Fruit fly (Drosophila melanogaster): Measurements from ENCODE around the gene Sf3b5.

The Sf3b5 gene

dm6 chr3R:9057398-9058058 lies 42.4 kb upstream of the Sf3b5 start (continued):
- TF ChIP-seq CG10209 (GFP tag; optimal IDR thresholded peaks at IDR 0.05) (peak; percentile 98), ac (GFP tag; optimal IDR thresholded peaks at IDR 0.05) (peak; percentile 75), Xbp1 (GFP tag; optimal IDR thresholded peaks at IDR 0.05) (peak; percentile 94), aop (GFP tag; IDR thresholded peaks at IDR 0.05) (no peak), row (GFP tag; IDR thresholded peaks at IDR 0.05) (no peak), CG12236 (GFP tag; optimal IDR thresholded peaks at IDR 0.05) (peak; percentile 24), CG4404 (GFP tag; IDR thresholded peaks at IDR 0.05) (no peak), Gug (GFP tag; IDR thresholded peaks at IDR 0.05) (peak; percentile 70), nerfin-1 (tag; optimal IDR thresholded peaks at IDR 0.05) (peak; percentile 98), CG10654 (GFP tag; optimal IDR thresholded peaks at IDR 0.05) (peak; percentile 95), CG18011 (GFP tag; optimal IDR thresholded peaks at IDR 0.05) (peak; percentile 88), CG8388 (GFP tag; optimal IDR thresholded peaks at IDR 0.05) (peak; percentile 98), CG15011 (GFP tag; optimal IDR thresholded peaks at IDR 0.05) (peak; percentile 97), p53 (GFP tag; optimal IDR thresholded peaks at IDR 0.05) (peak; percentile 20), CG6689 (GFP tag; IDR thresholded peaks at IDR 0.05) (no peak), CG13287 (GFP tag; IDR thresholded peaks at IDR 0.05; ENCODE audit: partially characterized antibody) (no peak), kni (GFP tag; optimal IDR thresholded peaks at IDR 0.05) (peak; percentile 96), yki (optimal IDR thresholded peaks at IDR 0.05) (peak; percentile 91), Gsc (GFP tag; IDR thresholded peaks at IDR 0.05) (no peak), Opbp (GFP tag; IDR thresholded peaks at IDR 0.05; ENCODE audit: partially characterized antibody) (no peak), insv (GFP tag; optimal IDR thresholded peaks at IDR 0.05) (peak in 1 of 2 experiments; percentile 81), CG6854 (GFP tag; optimal IDR thresholded peaks at IDR 0.05) (peak; percentile 98), Hr3 (GFP tag; optimal IDR thresholded peaks at IDR 0.05) (peak; percentile 96), E2f2 (GFP tag; IDR thresholded peaks at IDR 0.05) (no peak), CG32772 (GFP tag; IDR thresholded peaks at IDR 0.05) (no peak), hb (GFP tag; IDR thresholded peaks at IDR 0.05; ENCODE audit: partially characterized antibody) (no peak), zf30C (GFP tag; optimal IDR thresholded peaks at IDR 0.05) (no peak), CG6272 (GFP tag; IDR thresholded peaks at IDR 0.05) (peak; percentile 89), run (tag; optimal IDR thresholded peaks at IDR 0.05) (peak; percentile 98), CG12659 (GFP tag; optimal IDR thresholded peaks at IDR 0.05) (peak; percentile 99), D19B (GFP tag; optimal IDR thresholded peaks at IDR 0.05) (peak; percentile 91), CG1647 (GFP tag; optimal IDR thresholded peaks at IDR 0.05) (peak; percentile 71), CG7786 (GFP tag; optimal IDR thresholded peaks at IDR 0.05) (peak; percentile 58), twi (tag; optimal IDR thresholded peaks at IDR 0.05) (peak; percentile 97), Antp (GFP tag; optimal IDR thresholded peaks at IDR 0.05) (peak; percentile 41), Eip74EF (GFP tag; optimal IDR thresholded peaks at IDR 0.05) (peak in 1 of 2 experiments; percentile 99), Camta (GFP tag; optimal IDR thresholded peaks at IDR 0.05) (peak; percentile 39), CG2678 (tag; optimal IDR thresholded peaks at IDR 0.05) (peak; percentile 99), bbx (GFP tag; IDR thresholded peaks at IDR 0.05; ENCODE audit: partially characterized antibody) (no peak), org-1 (GFP tag; optimal IDR thresholded peaks at IDR 0.05) (peak; percentile 95), fd102C (GFP tag; optimal IDR thresholded peaks at IDR 0.05) (peak; percentile 83), MTF-1 (GFP tag; optimal IDR thresholded peaks at IDR 0.05; ENCODE audit: borderline replicate concordance) (peak; percentile 90), jumu (GFP tag; optimal IDR thresholded peaks at IDR 0.05) (peak; percentile 26), CG6813 (GFP tag; optimal IDR thresholded peaks at IDR 0.05) (peak; percentile 95), Nf-YA (GFP tag; IDR thresholded peaks at IDR 0.05) (no peak), Dp (GFP tag; optimal IDR thresholded peaks at IDR 0.05) (peak; percentile 5), exex (tag; optimal IDR thresholded peaks at IDR 0.05) (peak; percentile 99), ind (GFP tag; optimal IDR thresholded peaks at IDR 0.05) (peak; percentile 95), CG16863 (GFP tag; optimal IDR thresholded peaks at IDR 0.05) (peak; percentile 44)

Measured in whole organism, embryonic.